Fruit fly (Drosophila melanogaster) whole organism, wandering third instar larva: Measurements from ENCODE around the gene Sec61alpha.
A peak's percentile ranks its signal among the peaks of the same experiment; 100 is the strongest.

ENCODE experiments used
- CG32264 ChIP-seq: fragments of 200-800 bp; sonication (Bioruptor generic); optimal IDR thresholded peaks from 2 replicates; lab custom pipeline; 2016; ENCODE audit warnings: missing biosample characterization, missing genetic modification characterization
- CG9705 ChIP-seq: fragments of 200-800 bp; sonication (Bioruptor generic); optimal IDR thresholded peaks from 2 replicates; lab custom pipeline; 2018; ENCODE audit warnings: missing biosample characterization, mild to moderate bottlenecking, missing genetic modification characterization
- Hr78 ChIP-seq: fragments of >200 bp; optimal IDR thresholded peaks from 2 replicates; lab custom pipeline; 2017; ENCODE audit warnings: missing biosample characterization, missing genetic modification characterization
- OdsH ChIP-seq: fragments of 200-800 bp; sonication (Bioruptor generic); optimal IDR thresholded peaks from 2 replicates; lab custom pipeline; 2016; ENCODE audit warnings: missing biosample characterization, mild to moderate bottlenecking, missing genetic modification characterization
- Rel ChIP-seq, 2 experiments: fragments of 200-800 bp; sonication (Bioruptor generic) in 1 of 2; optimal IDR thresholded peaks; 2 replicates in 1 of 2; 3 replicates in 1 of 2; lab custom pipeline; 2016 to 2019; ENCODE audit warnings: mild to moderate bottlenecking in 2 of 2, missing biosample characterization in 2 of 2, missing genetic modification characterization in 2 of 2, moderate library complexity in 1 of 2
- Sp1 ChIP-seq: fragments of 200-800 bp; sonication (Bioruptor generic); optimal IDR thresholded peaks from 3 replicates; lab custom pipeline; 2019; ENCODE audit warnings: missing biosample characterization, mild to moderate bottlenecking, missing genetic modification characterization, moderate library complexity
- brk ChIP-seq: fragments of 200-800 bp; sonication (Bioruptor generic); optimal IDR thresholded peaks from 2 replicates; lab custom pipeline; 2016; ENCODE audit warnings: missing biosample characterization, mild to moderate bottlenecking, missing genetic modification characterization
- foxo ChIP-seq, 2 experiments: fragments of 200-800 bp; sonication (Bioruptor generic); optimal IDR thresholded peaks; 2 replicates in 1 of 2; 3 replicates in 1 of 2; lab custom pipeline; 2016 to 2017; ENCODE audit warnings: missing biosample characterization in 2 of 2, missing genetic modification characterization in 2 of 2
- usp ChIP-seq: fragments of >200 bp; optimal IDR thresholded peaks from 2 replicates; lab custom pipeline; 2017; ENCODE audit warnings: missing biosample characterization, missing genetic modification characterization
- woc ChIP-seq: sonication (Bioruptor generic); optimal IDR thresholded peaks from 2 replicates; lab custom pipeline; 2016; ENCODE audit warnings: missing biosample characterization, mild to moderate bottlenecking, missing genetic modification characterization

DNA sequence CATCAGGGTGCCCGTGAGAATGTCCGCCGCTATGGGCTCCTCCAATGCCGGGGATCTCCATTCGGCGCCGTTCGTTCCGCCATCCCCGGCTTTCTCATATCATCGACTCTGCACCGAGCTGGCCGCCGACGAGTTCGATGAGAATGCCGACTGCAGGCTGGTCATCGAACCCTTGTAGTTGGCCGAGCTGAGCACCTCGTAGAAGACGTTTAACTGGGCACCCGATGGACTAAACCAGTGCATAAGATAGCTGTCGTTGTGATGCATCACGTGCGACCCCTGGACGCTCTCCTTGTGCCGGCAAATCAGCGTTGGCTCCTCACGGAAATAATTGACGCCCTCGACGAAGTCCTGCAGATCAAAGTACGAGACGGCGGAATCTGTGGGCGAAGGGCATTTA, 30.6 kb downstream of the Sec61alpha start:
- no peak for TF ChIP-seq Sp1 (GFP tag; lab: Kevin White, UChicago)
- no peak for TF ChIP-seq usp (GFP tag; lab: Kevin White, UChicago)
- no peak for TF ChIP-seq foxo (GFP tag; optimal IDR thresholded peaks at IDR 0.05; lab: Kevin White, UChicago)
- TF ChIP-seq CG32264 (GFP tag; lab: Kevin White, UChicago) = no peak
- TF ChIP-seq Rel (GFP tag; optimal IDR thresholded peaks at IDR 0.05; lab: Kevin White, UChicago) = no peak
- peak; percentile 47 for TF ChIP-seq Rel (tag; optimal IDR thresholded peaks at IDR 0.05; lab: Kevin White, UChicago)
- no peak for TF ChIP-seq CG9705
- TF ChIP-seq brk = no peak
- no peak for TF ChIP-seq woc (GFP tag; lab: Kevin White, UChicago)
- TF ChIP-seq OdsH = no peak
- TF ChIP-seq Hr78 (GFP tag; lab: Kevin White, UChicago) = no peak
